Worm (Caenorhabditis elegans): Measurements from ENCODE around the gene str-66.
"Not testable (repeated sequence)": the region's sequence is repeated elsewhere in the genome, so short reads cannot be mapped to it uniquely, and the experiment has no call there.

The str-66 gene

DNA sequence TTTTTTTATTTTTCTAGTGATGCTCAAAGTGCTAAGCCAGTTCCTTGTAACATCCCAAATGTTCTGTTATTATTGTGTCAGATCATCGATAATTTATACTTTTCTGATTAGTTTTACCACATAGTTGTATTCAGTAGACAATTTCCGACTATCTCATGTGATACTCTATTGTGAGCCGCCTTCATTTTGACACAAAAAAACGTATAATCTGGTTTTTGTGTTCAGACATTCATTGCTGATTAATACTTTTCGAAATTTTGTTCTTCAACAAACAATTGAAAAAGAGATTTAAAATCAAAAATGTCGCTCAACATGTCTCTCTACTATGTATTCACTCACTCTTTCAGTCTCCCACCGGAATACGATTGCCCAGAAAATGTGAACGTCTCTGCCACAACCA lies 22.6 kb downstream of the str-66 start, which contains the start of gene srt-7:
TSS of gene srt-7 (plus strand) at position 301 of the 400 bp plus-strand sequence.
- TF ChIP-seq php-3 (GFP tag; IDR thresholded peaks at IDR 0.05), result no peak
- no peak for TF ChIP-seq lin-29 (GFP tag; IDR thresholded peaks at IDR 0.05)
- no peak for TF ChIP-seq snpc-1.2 (GFP tag; IDR thresholded peaks at IDR 0.05)
- no peak for TF ChIP-seq nhr-237 (tag; optimal IDR thresholded peaks at IDR 0.05)
- TF ChIP-seq ceh-62 (tag; optimal IDR thresholded peaks at IDR 0.05), result no peak

ce11 chrV:3080792-3081191 lies 23.2 kb downstream of the str-66 start, which contains the start of gene srt-5:
srt-5 (minus strand) TSS chrV:3080892.
- TF ChIP-seq unc-62 (GFP tag; optimal IDR thresholded peaks at IDR 0.05 in 1 of 2) (peak in 1 of 2 experiments; percentile 61), unc-62 (tag; optimal IDR thresholded peaks at IDR 0.05) (no peak), F44E2.7 (GFP tag; IDR thresholded peaks at IDR 0.05) (no peak)

DNA sequence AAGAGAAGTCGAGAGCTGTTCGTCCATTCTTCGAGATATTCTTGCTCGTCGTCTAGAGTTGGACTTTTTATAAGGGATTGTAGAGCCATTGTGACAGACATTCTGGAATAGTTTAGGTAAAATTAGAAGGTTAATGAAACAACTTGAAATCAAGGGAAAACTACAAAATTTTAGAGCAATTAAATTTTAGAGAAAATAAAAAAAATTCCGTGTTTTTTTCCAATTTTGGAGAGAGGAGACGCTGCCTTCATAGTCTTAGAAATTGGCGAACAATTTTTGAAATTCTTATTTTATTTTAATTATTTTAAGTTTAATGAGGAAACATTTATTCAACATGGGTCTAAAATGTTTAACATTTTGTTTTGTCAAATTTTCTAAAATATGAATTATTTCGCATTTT lies 32.5 kb downstream of the str-66 start, which contains the start of gene C50H11.13:
TSS of gene C50H11.13 (minus strand) at position 101 of the 400 bp plus-strand sequence.
- TF ChIP-seq unc-130 (GFP tag; optimal IDR thresholded peaks at IDR 0.05) (no peak), ceh-32 (tag; optimal IDR thresholded peaks at IDR 0.05; ENCODE audit: poor library complexity) (no peak), nhr-28 (tag; optimal IDR thresholded peaks at IDR 0.05) (no peak), nhr-77 (tag; optimal IDR thresholded peaks at IDR 0.05) (no peak), dpl-1 (GFP tag; optimal IDR thresholded peaks at IDR 0.05) (no peak), arid-1 (GFP tag; conservative IDR thresholded peaks at IDR 0.05) (no peak), spr-3 (GFP tag; optimal IDR thresholded peaks at IDR 0.05) (no peak), skn-1 (tag; optimal IDR thresholded peaks at IDR 0.05) (no peak), nhr-42 (GFP tag; IDR thresholded peaks at IDR 0.05) (no peak), nhr-10 (tag; optimal IDR thresholded peaks at IDR 0.05) (no peak), egl-43 (GFP tag; IDR thresholded peaks at IDR 0.05) (no peak), lim-7 (GFP tag; IDR thresholded peaks at IDR 0.05) (no peak), spr-1 (tag; optimal IDR thresholded peaks at IDR 0.05) (no peak)

DNA sequence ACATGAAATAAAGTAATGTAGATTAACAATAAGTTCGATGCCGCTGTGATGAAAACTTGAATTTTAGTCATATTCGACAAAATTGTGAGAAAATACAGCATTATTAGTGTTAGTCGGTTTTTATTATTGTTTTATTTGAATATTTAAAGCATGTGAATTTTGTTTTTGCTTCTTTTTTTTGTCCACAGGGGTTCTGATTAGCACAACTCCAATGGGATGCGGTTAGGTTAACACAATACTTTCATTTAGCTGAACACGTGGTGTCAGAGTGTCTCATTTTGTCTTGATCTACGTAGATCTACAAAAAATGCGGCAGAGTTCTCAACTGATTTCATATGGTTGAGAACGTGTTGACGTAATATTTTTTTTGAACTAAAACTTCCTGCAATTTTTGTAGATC lies 34.9 kb downstream of the str-66 start, which contains the start of gene str-40:
TSS of gene str-40 (minus strand) at position 101 of the 400 bp plus-strand sequence.
- no peak for TF ChIP-seq nhr-25 (tag; optimal IDR thresholded peaks at IDR 0.05; ENCODE audit: borderline replicate concordance, insufficient read depth)
- TF ChIP-seq spr-3 (GFP tag; optimal IDR thresholded peaks at IDR 0.05), result no peak
- no peak for TF ChIP-seq lin-29 (GFP tag; IDR thresholded peaks at IDR 0.05)
- TF ChIP-seq tag-97 (GFP tag; IDR thresholded peaks at IDR 0.05), result no peak
- no peak for TF ChIP-seq cey-2 (tag; optimal IDR thresholded peaks at IDR 0.05; ENCODE audit: borderline replicate concordance, insufficient read depth)
- no peak for TF ChIP-seq saeg-2 (GFP tag; IDR thresholded peaks at IDR 0.05)
- no peak for TF ChIP-seq unc-39 (tag; optimal IDR thresholded peaks at IDR 0.05)
- TF ChIP-seq dve-1 (tag; optimal IDR thresholded peaks at IDR 0.05; ENCODE audit: insufficient read depth), result no peak

DNA sequence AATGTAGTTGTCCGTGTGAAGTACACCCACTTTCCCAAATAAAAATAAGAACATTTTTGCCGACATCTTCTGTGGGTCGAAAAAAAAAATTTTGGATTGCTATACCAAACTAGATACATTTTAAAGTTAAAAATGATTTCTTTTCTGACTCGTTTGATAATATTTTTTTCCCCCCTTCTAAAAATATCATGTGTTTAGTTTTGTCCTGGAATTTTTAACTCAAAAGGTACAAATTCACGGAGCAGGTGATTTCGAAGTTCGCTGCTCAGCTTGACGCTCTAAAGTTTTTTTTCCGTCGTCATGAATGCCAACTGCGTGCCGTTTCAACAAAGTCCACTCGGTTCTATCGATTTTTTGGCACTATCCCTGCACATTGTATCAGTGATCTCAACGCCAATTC lies 38.1 kb downstream of the str-66 start, which contains the start of gene srh-185:
TSS of gene srh-185 (plus strand) at position 301 of the 400 bp plus-strand sequence.
- TF ChIP-seq hmg-1.1 (GFP tag; IDR thresholded peaks at IDR 0.05) (no peak), mxl-2 (GFP tag; conservative IDR thresholded peaks at IDR 0.05) (no peak), tra-1 (GFP tag; IDR thresholded peaks at IDR 0.05) (no peak), unc-62 (GFP tag; optimal IDR thresholded peaks at IDR 0.05 in 1 of 2) (peak in 1 of 2 experiments; percentile 11), unc-62 (tag; optimal IDR thresholded peaks at IDR 0.05) (no peak)

ce11 chrV:3064418-3064817 lies 39.6 kb downstream of the str-66 start, which contains the start of gene srt-16:
srt-16 (minus strand) TSS chrV:3064518.
- TF ChIP-seq rbr-2 (tag; optimal IDR thresholded peaks at IDR 0.05); unc-130 (GFP tag; optimal IDR thresholded peaks at IDR 0.05); nhr-25 (tag; optimal IDR thresholded peaks at IDR 0.05; ENCODE audit: borderline replicate concordance, insufficient read depth): not testable (repeated sequence)
